Worm (Caenorhabditis elegans) whole organism, young adult: Measurements from ENCODE around the gene F49C12.6.
"Not testable (repeated sequence)": the region's sequence is repeated elsewhere in the genome, so short reads cannot be mapped to it uniquely, and the experiment has no call there.

Experiments used
- B0035.1 ChIP-seq: sonication (generic microtip); optimal IDR thresholded peaks from 2 replicates; lab custom pipeline; 2016; ENCODE audit warnings: missing genetic modification characterization, mild to moderate bottlenecking, missing compliant biosample characterization, missing genotype, missing genetic modification reagents
- C06A6.2 ChIP-seq: fragments of 200-800 bp; sonication (Bioruptor generic); conservative IDR thresholded peaks from 2 replicates; pipeline ENCODE4 v1.3.6; 2022; ENCODE audit warnings: missing genetic modification characterization, missing compliant biosample characterization
- F23B12.7 ChIP-seq: sonication (generic microtip); optimal IDR thresholded peaks from 2 replicates; lab custom pipeline; 2017; ENCODE audit warnings: missing genetic modification characterization, mild to moderate bottlenecking, missing compliant biosample characterization, antibody characterized with exemption, moderate library complexity; ENCODE audit not compliant: insufficient read depth
- F37B4.10 ChIP-seq: fragments of 200-800 bp; sonication (Bioruptor generic); IDR thresholded peaks from 2 replicates; pipeline ENCODE4 v1.3.6; 2022; ENCODE audit warnings: missing genetic modification characterization, missing compliant biosample characterization
- F57A8.1 ChIP-seq: fragments of 200-800 bp; sonication (Bioruptor generic); optimal IDR thresholded peaks from 2 replicates; lab custom pipeline; 2018; ENCODE audit warnings: mild to moderate bottlenecking, missing genetic modification characterization, moderate library complexity, missing compliant biosample characterization
- F57C9.4 ChIP-seq: sonication (generic microtip); optimal IDR thresholded peaks from 2 replicates; lab custom pipeline; 2017; ENCODE audit warnings: mild to moderate bottlenecking, missing genetic modification characterization, missing compliant biosample characterization
- Y95B8A.8 ChIP-seq: fragments of 200-800 bp; sonication (Bioruptor generic); IDR thresholded peaks from 2 replicates; pipeline ENCODE4 v1.3.6; 2022; ENCODE audit warnings: missing genetic modification reagents, missing genetic modification characterization, missing compliant biosample characterization
- ZK185.1 ChIP-seq: sonication (generic microtip); optimal IDR thresholded peaks from 2 replicates; lab custom pipeline; 2016; ENCODE audit warnings: mild to moderate bottlenecking, missing genetic modification characterization, missing compliant biosample characterization; ENCODE audit not compliant: poor library complexity, severe bottlenecking
- attf-5 ChIP-seq: fragments of 200-800 bp; sonication (Bioruptor generic); optimal IDR thresholded peaks from 2 replicates; lab custom pipeline; 2018; ENCODE audit warnings: mild to moderate bottlenecking, missing genetic modification characterization, missing compliant biosample characterization
- ceh-79 ChIP-seq: sonication (generic microtip); optimal IDR thresholded peaks from 2 replicates; lab custom pipeline; 2017; ENCODE audit warnings: mild to moderate bottlenecking, missing genetic modification characterization, missing compliant biosample characterization
- dox-1 ChIP-seq: fragments of 200-800 bp; sonication (Bioruptor generic); IDR thresholded peaks from 2 replicates; pipeline ENCODE4 v1.3.6; 2022; ENCODE audit warnings: missing genetic modification reagents, missing genetic modification characterization, missing compliant biosample characterization
- dpl-1 ChIP-seq: fragments of 150-350 bp; optimal IDR thresholded peaks from 2 replicates; lab custom pipeline; 2014; ENCODE audit warnings: missing biosample characterization, missing genetic modification reagents, missing genetic modification characterization
- ekl-4 ChIP-seq: fragments of 200-800 bp; sonication (Bioruptor generic); IDR thresholded peaks from 2 replicates; pipeline ENCODE4 v1.3.6; 2022; ENCODE audit warnings: missing genetic modification reagents, missing genetic modification characterization, missing compliant biosample characterization
- ets-4 ChIP-seq: fragments of 200-800 bp; sonication (Bioruptor generic); optimal IDR thresholded peaks from 2 replicates; lab custom pipeline; 2018; ENCODE audit warnings: mild to moderate bottlenecking, missing genetic modification characterization, missing compliant biosample characterization
- hlh-12 ChIP-seq: sonication (generic microtip); optimal IDR thresholded peaks from 2 replicates; lab custom pipeline; 2016; ENCODE audit warnings: missing genetic modification characterization, missing compliant biosample characterization
- hmg-20 ChIP-seq: fragments of 200-800 bp; sonication (Bioruptor generic); IDR thresholded peaks from 2 replicates; pipeline ENCODE4 v1.3.6; 2022; ENCODE audit warnings: missing genetic modification reagents, missing genetic modification characterization, missing compliant biosample characterization
- hsf-1 ChIP-seq: fragments of 200-800 bp; sonication (Bioruptor generic); IDR thresholded peaks from 2 replicates; pipeline ENCODE4 v1.3.6; 2022; ENCODE audit warnings: missing genetic modification reagents, missing genetic modification characterization, missing compliant biosample characterization
- lin-40 ChIP-seq: sonication (generic microtip); optimal IDR thresholded peaks from 2 replicates; lab custom pipeline; 2016; ENCODE audit warnings: missing genetic modification characterization, mild to moderate bottlenecking, missing compliant biosample characterization, missing genotype, missing genetic modification reagents
- lsl-1 ChIP-seq: fragments of 200-800 bp; sonication (Bioruptor generic); optimal IDR thresholded peaks from 2 replicates; lab custom pipeline; 2018; ENCODE audit warnings: mild to moderate bottlenecking, missing genetic modification characterization, moderate library complexity, missing compliant biosample characterization
- lsy-27 ChIP-seq: sonication (generic microtip); optimal IDR thresholded peaks from 2 replicates; lab custom pipeline; 2017; ENCODE audit warnings: missing genetic modification characterization, mild to moderate bottlenecking, missing compliant biosample characterization, antibody characterized with exemption, missing genotype, borderline replicate concordance; ENCODE audit not compliant: insufficient read depth
- mel-28 ChIP-seq: sonication (generic microtip); optimal IDR thresholded peaks from 2 replicates; lab custom pipeline; 2016; ENCODE audit warnings: borderline replicate concordance, mild to moderate bottlenecking, missing genetic modification characterization, missing compliant biosample characterization
- nfya-1 ChIP-seq: sonication (generic microtip); optimal IDR thresholded peaks from 2 replicates; lab custom pipeline; 2017; ENCODE audit warnings: antibody characterized with exemption, missing compliant biosample characterization, missing genetic modification characterization, borderline replicate concordance; ENCODE audit not compliant: insufficient read depth
- nhr-80 ChIP-seq: sonication (generic microtip); optimal IDR thresholded peaks from 2 replicates; lab custom pipeline; 2016; ENCODE audit warnings: missing genetic modification characterization, missing compliant biosample characterization
- pbrm-1 ChIP-seq: fragments of 200-800 bp; sonication (Bioruptor generic); IDR thresholded peaks from 2 replicates; pipeline ENCODE4 v1.3.6; 2022; ENCODE audit warnings: missing genetic modification reagents, missing genetic modification characterization, missing compliant biosample characterization
- pha-4 ChIP-seq: fragments of 150-350 bp; sonication (generic microtip); optimal IDR thresholded peaks from 2 replicates; lab custom pipeline; 2014; ENCODE audit warnings: missing biosample characterization, missing genetic modification reagents, missing genetic modification characterization
- snpc-3.4 ChIP-seq: sonication (generic microtip); optimal IDR thresholded peaks from 2 replicates; lab custom pipeline; 2017; ENCODE audit warnings: missing genetic modification characterization, mild to moderate bottlenecking, missing compliant biosample characterization, antibody characterized with exemption, moderate library complexity, missing genotype, missing genetic modification reagents
- tlf-1 ChIP-seq: fragments of 200-800 bp; sonication (Bioruptor generic); optimal IDR thresholded peaks from 2 replicates; lab custom pipeline; 2018; ENCODE audit warnings: mild to moderate bottlenecking, missing genetic modification characterization, missing compliant biosample characterization
- zim-3 ChIP-seq: sonication (generic microtip); optimal IDR thresholded peaks from 2 replicates; lab custom pipeline; 2017; ENCODE audit warnings: mild to moderate bottlenecking, missing genetic modification characterization, moderate library complexity, missing compliant biosample characterization
- ztf-18 ChIP-seq: sonication (generic microtip); optimal IDR thresholded peaks from 2 replicates; lab custom pipeline; 2016; ENCODE audit warnings: missing genotype, mild to moderate bottlenecking, missing genetic modification characterization, missing compliant biosample characterization
- ztf-28 ChIP-seq: fragments of 200-800 bp; sonication (Bioruptor generic); IDR thresholded peaks from 2 replicates; pipeline ENCODE4 v1.3.6; 2022; ENCODE audit warnings: missing genetic modification reagents, missing genetic modification characterization, missing compliant biosample characterization

The F49C12.6 gene

DNA sequence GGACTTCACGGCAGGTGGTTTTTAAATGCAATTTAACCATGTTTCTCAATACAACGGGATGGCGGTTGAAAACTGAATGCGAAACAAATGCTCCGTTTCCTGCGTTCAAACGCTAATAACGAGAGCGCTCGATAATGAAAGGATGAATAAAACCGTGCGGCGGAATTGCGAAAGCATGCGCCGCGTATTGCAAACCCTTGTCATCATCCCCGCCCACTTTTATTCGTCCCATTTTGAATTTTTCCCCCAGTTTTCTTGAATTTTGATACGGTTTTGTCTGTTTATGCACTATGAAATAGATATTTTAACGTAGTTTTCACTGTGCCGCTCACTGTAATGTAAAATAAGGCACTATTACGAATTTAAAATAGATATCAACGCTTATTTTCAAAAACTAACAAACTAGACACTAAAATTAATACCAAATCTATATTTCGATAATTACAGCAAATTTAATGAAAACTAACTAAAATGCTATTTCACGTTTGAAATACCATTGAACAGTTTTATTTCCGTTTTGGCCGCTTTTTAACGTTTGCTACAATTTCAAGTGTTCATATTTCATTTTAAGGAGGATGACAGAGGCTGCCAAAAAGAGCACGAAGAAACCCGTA lies 7.3 kb upstream of the F49C12.6 start, which contains the start of the genes F49C12.9 and rpn-7 (continued):
- TF ChIP-seq attf-5 (GFP tag; lab: Kevin White, UChicago) (no peak), tlf-1 (GFP tag; lab: Kevin White, UChicago) (no peak), zim-3 (no peak), hmg-20 (GFP tag; lab: Robert Waterston, UW) (no peak)
- TF ChIP-seq, all 124 proteins: peak for 11

DNA sequence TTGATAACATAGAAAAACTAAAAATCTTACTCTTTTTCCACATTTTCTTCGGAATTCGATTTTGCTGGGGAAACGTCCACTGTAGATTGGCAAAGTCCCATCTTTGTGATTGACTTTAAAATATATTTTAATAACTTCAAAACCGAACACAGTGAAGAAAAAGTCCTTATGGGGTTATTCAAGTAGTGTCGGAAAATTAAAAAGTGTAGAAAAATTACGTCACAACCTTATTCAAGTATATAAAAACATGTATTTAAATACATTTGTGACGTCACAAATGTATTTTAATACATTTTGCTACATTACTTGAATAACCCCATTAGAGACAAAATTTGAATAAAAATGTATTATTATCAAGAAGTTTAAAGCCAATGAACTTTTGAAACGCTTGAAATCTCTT lies 4.0 kb upstream of the F49C12.6 start, which contains the start of gene F49C12.7:
Gene F49C12.7 (minus strand): TSS at position 101 of the 400 bp plus-strand sequence.
- not testable (repeated sequence) for TF ChIP-seq mel-28; ceh-79 (tag; lab: Kevin White, UChicago); nfya-1 (tag; lab: Kevin White, UChicago)

DNA sequence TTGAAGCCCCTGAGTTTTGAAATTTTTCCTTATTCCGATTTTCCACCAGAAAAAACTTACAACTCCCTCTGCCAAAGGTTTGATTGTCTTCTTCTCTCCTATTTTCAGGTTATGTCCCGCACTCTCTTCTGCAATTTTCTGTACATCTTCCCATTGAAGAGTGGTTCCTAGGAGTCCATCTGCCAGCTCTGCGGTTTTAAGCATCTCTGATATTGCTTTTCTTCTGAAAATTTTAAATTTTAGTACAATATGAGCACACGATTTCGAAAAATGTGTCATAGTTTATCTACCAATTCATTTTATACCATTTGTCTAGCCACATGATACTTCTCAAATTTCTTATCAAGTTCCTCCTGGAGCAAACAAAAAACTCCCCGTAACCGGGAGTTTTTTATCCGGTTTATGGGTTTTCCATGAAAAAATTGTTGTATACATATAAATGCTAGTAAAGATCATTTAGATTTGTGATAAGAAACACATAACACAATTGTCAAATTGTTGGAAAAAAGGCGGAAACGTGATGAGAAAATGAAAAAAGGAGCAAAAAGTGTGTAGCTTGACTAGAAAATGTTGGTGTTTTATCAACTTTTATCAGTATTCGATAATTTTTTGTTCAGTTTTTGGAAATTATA lies 2.2 kb upstream of the F49C12.6 start:
- TF ChIP-seq ets-4 (GFP tag; lab: Kevin White, UChicago) = peak; percentile 45
- TF ChIP-seq nhr-80 (tag; lab: Kevin White, UChicago) = peak; percentile 73
- TF ChIP-seq hmg-20 (GFP tag; lab: Robert Waterston, UW) = no peak

- no peak for TF ChIP-seq C06A6.2 (GFP tag; lab: Robert Waterston, UW)
- TF ChIP-seq hsf-1 (GFP tag; lab: Robert Waterston, UW) = no peak
- no peak for TF ChIP-seq lsy-27
- TF ChIP-seq pbrm-1 = no peak
- TF ChIP-seq lsl-1 (GFP tag; lab: Kevin White, UChicago) = no peak
- no peak for TF ChIP-seq nfya-1 (tag; lab: Kevin White, UChicago)
- TF ChIP-seq ekl-4 = no peak
- no peak for TF ChIP-seq B0035.1 (tag; lab: Kevin White, UChicago)
- TF ChIP-seq dpl-1 (GFP tag; lab: Kevin White, UChicago) = no peak
- no peak for TF ChIP-seq lin-40 (tag; lab: Kevin White, UChicago)
- TF ChIP-seq Y95B8A.8 (GFP tag; lab: Robert Waterston, UW) = no peak
- TF ChIP-seq ztf-18 (tag; lab: Kevin White, UChicago) = no peak
- TF ChIP-seq pha-4 (tag; lab: Kevin White, UChicago) = no peak
- no peak for TF ChIP-seq F57A8.1 (GFP tag; lab: Kevin White, UChicago)
- no peak for TF ChIP-seq hlh-12 (tag; lab: Kevin White, UChicago)
Observed at ce11 chrIV:9304617-9305016, 4.3 kb downstream of the F49C12.6 start, which contains the start of gene F49C12.5. Gene F49C12.5, plus strand, starts transcription at chrIV:9304917.

ce11 chrIV:9303994-9304393 lies 4.9 kb downstream of the F49C12.6 start, which contains the start of gene F49C12.4:
Gene F49C12.4, minus strand, starts transcription at chrIV:9304094.
- TF ChIP-seq ztf-28 (GFP tag; lab: Robert Waterston, UW) (no peak), dox-1 (GFP tag; lab: Robert Waterston, UW) (no peak), F23B12.7 (tag; lab: Kevin White, UChicago) (no peak), snpc-3.4 (tag; lab: Kevin White, UChicago) (no peak), F57C9.4 (tag; lab: Kevin White, UChicago) (no peak), F37B4.10 (no peak), attf-5 (GFP tag; lab: Kevin White, UChicago) (no peak), lin-40 (tag; lab: Kevin White, UChicago) (no peak), ZK185.1 (tag; lab: Kevin White, UChicago) (no peak)
